Fruit fly (Drosophila melanogaster) whole organism, embryonic: ENCODE measurements around the gene fok.

Experiments used
- ATbp ChIP-seq: fragments of 200-800 bp; sonication (Bioruptor generic); optimal IDR thresholded peaks from 2 replicates; lab custom pipeline; 2017; ENCODE audit warnings: missing biosample characterization, mild to moderate bottlenecking, missing genetic modification characterization, missing genetic modification reagents
- Ada2b ChIP-seq: fragments of 200-800 bp; sonication (Bioruptor generic); IDR thresholded peaks from 2 replicates; pipeline ENCODE4 v1.3.6; 2022; ENCODE audit warnings: missing biosample characterization, missing genetic modification characterization
- Awh ChIP-seq: fragments of 200-800 bp; sonication (Bioruptor generic); IDR thresholded peaks from 2 replicates; pipeline ENCODE4, ENCODE4 v1.3.6; 2022; ENCODE audit warnings: missing biosample characterization, missing genetic modification characterization
- Bdp1 ChIP-seq: fragments of 200-800 bp; sonication (Bioruptor generic); optimal IDR thresholded peaks from 3 replicates; lab custom pipeline; 2016; ENCODE audit warnings: missing biosample characterization, missing genetic modification characterization
- CG10209 ChIP-seq: fragments of 200-800 bp; sonication (Bioruptor generic); optimal IDR thresholded peaks from 3 replicates; lab custom pipeline; 2017; ENCODE audit warnings: missing biosample characterization, mild to moderate bottlenecking, missing genetic modification characterization, missing genetic modification reagents
- CG11398 ChIP-seq: fragments of 200-800 bp; sonication (Bioruptor generic); optimal IDR thresholded peaks from 2 replicates; lab custom pipeline; 2016; ENCODE audit warnings: missing biosample characterization, missing genetic modification characterization
- CG12744 ChIP-seq: fragments of 200-800 bp; sonication (Bioruptor generic); optimal IDR thresholded peaks from 2 replicates; lab custom pipeline; 2016; ENCODE audit warnings: missing biosample characterization, missing genetic modification characterization
- CG1529 ChIP-seq: fragments of 200-800 bp; sonication (Bioruptor generic); optimal IDR thresholded peaks from 3 replicates; lab custom pipeline; 2018; ENCODE audit warnings: missing biosample characterization, missing genetic modification characterization
- CG16779 ChIP-seq: fragments of 200-800 bp; sonication (Bioruptor generic); IDR thresholded peaks from 2 replicates; pipeline ENCODE4 v1.3.6; 2022; ENCODE audit warnings: missing biosample characterization, missing genetic modification characterization
- CG17612 ChIP-seq: fragments of 200-800 bp; sonication (Bioruptor generic); IDR thresholded peaks from 2 replicates; pipeline ENCODE4 v1.3.6; 2022; ENCODE audit warnings: missing biosample characterization, missing genetic modification characterization
- CG2116 ChIP-seq: fragments of 200-800 bp; sonication (Bioruptor generic); optimal IDR thresholded peaks from 3 replicates; lab custom pipeline; 2018; ENCODE audit warnings: missing biosample characterization, mild to moderate bottlenecking, missing genetic modification characterization
- CG32532 ChIP-seq: fragments of 200-800 bp; sonication (Bioruptor generic); IDR thresholded peaks from 2 replicates; pipeline ENCODE4 v1.3.6; 2022; ENCODE audit warnings: missing biosample characterization, missing genetic modification characterization
- CG32772 ChIP-seq: fragments of 200-800 bp; sonication (Bioruptor generic); IDR thresholded peaks from 2 replicates; pipeline ENCODE4 v1.3.6; 2022; ENCODE audit warnings: missing biosample characterization, missing genetic modification characterization
- CG42726 ChIP-seq: fragments of 200-800 bp; sonication (Bioruptor generic); IDR thresholded peaks from 2 replicates; pipeline ENCODE4 v1.3.6; 2022; ENCODE audit warnings: missing biosample characterization, missing genetic modification characterization; ENCODE audit not compliant: partially characterized antibody
- CG4282 ChIP-seq: fragments of 200-800 bp; sonication (Bioruptor generic); optimal IDR thresholded peaks from 2 replicates; lab custom pipeline; 2016; ENCODE audit warnings: missing biosample characterization, missing genetic modification characterization
- CG4730 ChIP-seq: fragments of 200-800 bp; sonication (Bioruptor generic); IDR thresholded peaks from 2 replicates; pipeline ENCODE4 v1.3.6; 2022; ENCODE audit warnings: missing biosample characterization, missing genetic modification characterization
- CG6272 ChIP-seq: fragments of 200-800 bp; sonication (Bioruptor generic); IDR thresholded peaks from 2 replicates; pipeline ENCODE4 v1.3.6; 2022; ENCODE audit warnings: missing biosample characterization, missing genetic modification characterization
- CG6854 ChIP-seq: fragments of 200-800 bp; sonication (Bioruptor generic); optimal IDR thresholded peaks from 3 replicates; lab custom pipeline; 2017; ENCODE audit warnings: missing biosample characterization, mild to moderate bottlenecking, missing genetic modification characterization
- CG7372 ChIP-seq: fragments of 200-800 bp; sonication (Bioruptor generic); IDR thresholded peaks from 2 replicates; pipeline ENCODE4 v1.3.6; 2022; ENCODE audit warnings: missing biosample characterization, missing genetic modification characterization
- CG8281 ChIP-seq: fragments of 200-800 bp; sonication (Bioruptor generic); optimal IDR thresholded peaks from 2 replicates; lab custom pipeline; 2018; ENCODE audit warnings: missing biosample characterization, mild to moderate bottlenecking, missing genetic modification characterization, moderate library complexity
- CG8924 ChIP-seq: fragments of 200-800 bp; optimal IDR thresholded peaks from 3 replicates; lab custom pipeline; 2019; ENCODE audit warnings: missing biosample characterization, mild to moderate bottlenecking, missing genetic modification characterization, moderate library complexity
- CG8944 ChIP-seq: fragments of 200-800 bp; sonication (Bioruptor generic); optimal IDR thresholded peaks from 3 replicates; lab custom pipeline; 2016; ENCODE audit warnings: missing biosample characterization, missing genetic modification characterization
- CG9727 ChIP-seq: fragments of 200-800 bp; sonication (Bioruptor generic); optimal IDR thresholded peaks from 3 replicates; lab custom pipeline; 2017; ENCODE audit warnings: missing biosample characterization, mild to moderate bottlenecking, missing genetic modification characterization
- Dek ChIP-seq: fragments of 200-800 bp; sonication (Bioruptor generic); optimal IDR thresholded peaks from 3 replicates; lab custom pipeline; 2019; ENCODE audit warnings: missing biosample characterization, mild to moderate bottlenecking, missing genetic modification characterization, moderate library complexity
- Dip2 ChIP-seq: fragments of 200-800 bp; sonication (Bioruptor generic); IDR thresholded peaks from 2 replicates; pipeline ENCODE4 v1.3.6; 2022; ENCODE audit warnings: missing biosample characterization, missing genetic modification characterization
- Dp ChIP-seq: fragments of 200-800 bp; sonication (Bioruptor generic); optimal IDR thresholded peaks from 2 replicates; lab custom pipeline; 2018; ENCODE audit warnings: missing biosample characterization, mild to moderate bottlenecking, missing genetic modification characterization, moderate library complexity
- Dref ChIP-seq: fragments of 200-800 bp; sonication (Bioruptor generic); IDR thresholded peaks from 2 replicates; pipeline ENCODE4 v1.3.6; 2022; ENCODE audit warnings: missing biosample characterization, missing genetic modification characterization
- Jarid2 ChIP-seq: fragments of 200-800 bp; sonication (Bioruptor generic); optimal IDR thresholded peaks from 3 replicates; lab custom pipeline; 2017; ENCODE audit warnings: mild to moderate bottlenecking, missing biosample characterization, missing genetic modification reagents, missing genetic modification characterization
- MTF-1 ChIP-seq: fragments of 200-800 bp; sonication (Bioruptor generic); optimal IDR thresholded peaks from 2 replicates; lab custom pipeline; 2018; ENCODE audit warnings: missing biosample characterization, mild to moderate bottlenecking, missing genetic modification characterization, borderline replicate concordance
- Max ChIP-seq: fragments of 200-800 bp; sonication (Bioruptor generic); optimal IDR thresholded peaks from 2 replicates; lab custom pipeline; 2016; ENCODE audit warnings: missing biosample characterization, mild to moderate bottlenecking, missing genetic modification characterization
- Mes4 ChIP-seq: fragments of 200-800 bp; sonication (Bioruptor generic); optimal IDR thresholded peaks from 2 replicates; lab custom pipeline; 2016; ENCODE audit warnings: missing biosample characterization, missing genetic modification characterization
- Mrtf ChIP-seq: fragments of 200-800 bp; sonication (Bioruptor generic); IDR thresholded peaks from 3 replicates; pipeline ENCODE4 v1.3.6; 2022; ENCODE audit warnings: missing biosample characterization, missing genetic modification characterization
- Poxn ChIP-seq: fragments of 200-800 bp; sonication (Bioruptor generic); IDR thresholded peaks from 2 replicates; pipeline ENCODE4 v1.3.6; 2022; ENCODE audit warnings: missing biosample characterization, missing genetic modification characterization
- Rx ChIP-seq: fragments of 200-800 bp; sonication (Bioruptor generic); IDR thresholded peaks from 2 replicates; pipeline ENCODE4 v1.3.6; 2022; ENCODE audit warnings: missing biosample characterization, missing genetic modification characterization
- Spps ChIP-seq: fragments of 200-800 bp; sonication (Bioruptor generic); optimal IDR thresholded peaks from 2 replicates; lab custom pipeline; 2018; ENCODE audit warnings: missing biosample characterization, mild to moderate bottlenecking, missing genetic modification characterization
- Vsx1 ChIP-seq: fragments of 200-800 bp; sonication (Bioruptor generic); optimal IDR thresholded peaks from 2 replicates; lab custom pipeline; 2017; ENCODE audit warnings: missing biosample characterization, mild to moderate bottlenecking, missing genetic modification characterization, missing genetic modification reagents
- abd-A ChIP-seq: fragments of 200-800 bp; sonication (Bioruptor generic); optimal IDR thresholded peaks from 3 replicates; lab custom pipeline; 2019; ENCODE audit warnings: missing biosample characterization, mild to moderate bottlenecking, missing genetic modification characterization, moderate library complexity
- bab2 ChIP-seq: fragments of 200-800 bp; sonication (Bioruptor generic); optimal IDR thresholded peaks from 2 replicates; lab custom pipeline; 2016; ENCODE audit warnings: missing biosample characterization, missing genetic modification characterization
- dysf ChIP-seq: fragments of 200-800 bp; sonication (Bioruptor generic); IDR thresholded peaks from 3 replicates; pipeline ENCODE4 v1.3.6; 2022; ENCODE audit warnings: missing biosample characterization, missing genetic modification characterization
- gt ChIP-seq: fragments of 200-800 bp; sonication (Bioruptor generic); IDR thresholded peaks from 2 replicates; pipeline ENCODE4 v1.3.6; 2022; ENCODE audit warnings: missing biosample characterization, missing genetic modification characterization
- nmo ChIP-seq: fragments of 200-800 bp; sonication (Bioruptor generic); optimal IDR thresholded peaks from 2 replicates; lab custom pipeline; 2018; ENCODE audit warnings: missing biosample characterization, mild to moderate bottlenecking, missing genetic modification characterization, moderate library complexity
- org-1 ChIP-seq: fragments of 200-800 bp; sonication (Bioruptor generic); optimal IDR thresholded peaks from 2 replicates; lab custom pipeline; 2017; ENCODE audit warnings: missing biosample characterization, missing genetic modification characterization
- pho ChIP-seq: fragments of 200-800 bp; sonication (Bioruptor generic); optimal IDR thresholded peaks from 2 replicates; lab custom pipeline; 2016; ENCODE audit warnings: missing biosample characterization, missing genetic modification characterization
- pros ChIP-seq: fragments of 200-800 bp; sonication (Bioruptor generic); optimal IDR thresholded peaks from 3 replicates; lab custom pipeline; 2019; ENCODE audit warnings: missing biosample characterization, mild to moderate bottlenecking, missing genetic modification characterization, moderate library complexity
- row ChIP-seq: fragments of 200-800 bp; sonication (Bioruptor generic); IDR thresholded peaks from 3 replicates; pipeline ENCODE4 v1.3.6; 2022; ENCODE audit warnings: missing biosample characterization, missing genetic modification characterization
- sc ChIP-seq, 3 experiments: fragments of >200 bp in 2 of 3; fragments of 200-800 bp in 1 of 3; sonication (Bioruptor generic) in 1 of 3; optimal IDR thresholded peaks; 2 replicates in 2 of 3; 3 replicates in 1 of 3; lab custom pipeline; 2017; ENCODE audit warnings: mild to moderate bottlenecking in 1 of 3, missing biosample characterization in 1 of 3, missing genetic modification characterization in 1 of 3, missing genetic modification reagents in 1 of 3
- sens-2 ChIP-seq: fragments of 200-800 bp; sonication (Bioruptor generic); IDR thresholded peaks from 2 replicates; pipeline ENCODE4 v1.3.6; 2022; ENCODE audit warnings: missing biosample characterization, missing genetic modification characterization
- sim ChIP-seq: fragments of 200-800 bp; sonication (Bioruptor generic); IDR thresholded peaks from 2 replicates; pipeline ENCODE4 v1.3.6; 2022; ENCODE audit warnings: missing biosample characterization, missing genetic modification characterization
- stwl ChIP-seq: fragments of 200-800 bp; sonication (Bioruptor generic); optimal IDR thresholded peaks from 3 replicates; lab custom pipeline; 2018; ENCODE audit warnings: missing biosample characterization, mild to moderate bottlenecking, missing genetic modification characterization, moderate library complexity
- ttk ChIP-seq: fragments of 200-800 bp; sonication (Bioruptor generic); IDR thresholded peaks from 2 replicates; pipeline ENCODE4 v2.1.2; 2022; ENCODE audit warnings: missing biosample characterization, missing genetic modification characterization
- tup ChIP-seq: fragments of 200-800 bp; sonication (Bioruptor generic); optimal IDR thresholded peaks from 2 replicates; lab custom pipeline; 2016; ENCODE audit warnings: missing biosample characterization, mild to moderate bottlenecking, missing genetic modification characterization, moderate library complexity

fok gene

DNA sequence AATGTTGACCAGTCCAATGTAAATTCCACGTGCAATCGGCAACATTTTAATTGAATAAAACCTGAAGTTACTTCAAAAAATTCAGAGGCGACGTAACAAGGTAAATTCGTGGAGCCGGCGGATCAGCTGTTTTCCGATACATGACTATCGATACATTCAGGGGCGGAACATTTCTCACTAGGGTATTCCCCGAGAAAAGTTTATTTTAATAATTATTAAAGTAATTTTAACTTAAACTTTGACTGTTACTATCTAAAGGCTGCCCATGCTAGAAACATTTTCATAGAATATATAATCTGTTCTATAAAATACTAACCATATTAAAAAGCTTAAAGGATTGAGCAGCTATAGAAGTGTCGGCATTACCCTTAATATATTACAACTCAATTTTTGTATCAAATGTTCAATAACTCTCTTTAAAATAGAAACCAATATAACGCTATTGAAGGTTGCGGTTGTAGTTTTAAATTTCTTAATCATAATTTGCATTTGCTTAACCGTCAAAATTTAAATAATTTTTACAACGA lies 12.3 kb upstream of the fok start, which contains the start of the genes mRpS18B and Kua (continued):
- peak; percentile 1 for TF ChIP-seq Bdp1
- TF ChIP-seq CG7372 (GFP tag; lab: Robert Waterston, UW): 0 out of 2 replicates have a peak, but pooled peaks have one; percentile 32
- TF ChIP-seq Spps (tag; lab: Kevin White, UChicago): no peak
- no peak for TF ChIP-seq MTF-1 (GFP tag; lab: Kevin White, UChicago)
- TF ChIP-seq CG9727: peak; percentile 18
- no peak for TF ChIP-seq Dip2 (GFP tag; lab: Robert Waterston, UW)
- 0 out of 2 replicates have a peak, but pooled peaks have one; percentile 43 for TF ChIP-seq CG42726 (GFP tag; lab: Robert Waterston, UW)
- no peak for TF ChIP-seq pho (GFP tag; lab: Kevin White, UChicago)
- TF ChIP-seq CG10209 (GFP tag; lab: Kevin White, UChicago): peak; percentile 12
- TF ChIP-seq tup (GFP tag; lab: Kevin White, UChicago): no peak
- peak; percentile 63 for TF ChIP-seq CG32532 (GFP tag; lab: Robert Waterston, UW)
- no peak for TF ChIP-seq stwl
- no peak for TF ChIP-seq Max (GFP tag; lab: Kevin White, UChicago)
- peak; percentile 76 for TF ChIP-seq Dref (GFP tag; lab: Robert Waterston, UW)
- TF ChIP-seq Dp: peak; percentile 2
- no peak for TF ChIP-seq CG17612 (GFP tag; lab: Robert Waterston, UW)
- no peak for TF ChIP-seq Vsx1 (GFP tag; lab: Kevin White, UChicago)
- TF ChIP-seq CG8281 (tag; lab: Kevin White, UChicago): no peak
- TF ChIP-seq CG2116 (GFP tag; lab: Kevin White, UChicago): peak; percentile 48
- no peak for TF ChIP-seq abd-A (tag; lab: Kevin White, UChicago)
- TF ChIP-seq dysf (GFP tag; lab: Robert Waterston, UW): peak; percentile 57; the same call in 2 of the 3 replicates
- 0 out of 2 replicates have a peak, but pooled peaks have one; percentile 35 for TF ChIP-seq ttk (GFP tag; lab: Robert Waterston, UW)
- no peak for TF ChIP-seq CG8944
- TF ChIP-seq Dek (tag; lab: Kevin White, UChicago): peak; percentile 35
- no peak for TF ChIP-seq Rx (GFP tag; lab: Robert Waterston, UW)
- TF ChIP-seq ATbp: no peak
- TF ChIP-seq sens-2 (GFP tag; lab: Robert Waterston, UW): 0 out of 2 replicates have a peak, but pooled peaks have one; percentile 31
- TF ChIP-seq Jarid2: no peak
- TF ChIP-seq CG1529 (GFP tag; lab: Kevin White, UChicago): no peak
- TF ChIP-seq sc (optimal IDR thresholded peaks at IDR 0.05; lab: Kevin White, UChicago): no peak
- no peak for TF ChIP-seq sc (GFP tag; optimal IDR thresholded peaks at IDR 0.05; lab: Kevin White, UChicago)
- no peak for TF ChIP-seq Mes4 (GFP tag; lab: Kevin White, UChicago)
- no peak for TF ChIP-seq CG16779
- TF ChIP-seq CG11398 (GFP tag; lab: Kevin White, UChicago): no peak
- no peak for TF ChIP-seq CG32772 (GFP tag; lab: Robert Waterston, UW)
- TF ChIP-seq CG4282: no peak
- peak; percentile 60 for TF ChIP-seq Ada2b (GFP tag; lab: Robert Waterston, UW)
- no peak for TF ChIP-seq pros (GFP tag; lab: Kevin White, UChicago)
- no peak for TF ChIP-seq CG4730 (GFP tag; lab: Robert Waterston, UW)
- TF ChIP-seq CG12744 (GFP tag; lab: Kevin White, UChicago): no peak
- TF ChIP-seq nmo: peak; percentile 65
- no peak for TF ChIP-seq Mrtf (GFP tag; lab: Robert Waterston, UW)
- TF ChIP-seq org-1 (GFP tag; lab: Kevin White, UChicago): no peak
- peak; percentile 86 for TF ChIP-seq row
- TF ChIP-seq CG6272 (GFP tag; lab: Robert Waterston, UW): peak; percentile 43; the same call in 1 of the 2 replicates
- no peak for TF ChIP-seq bab2
- TF ChIP-seq Poxn (GFP tag; lab: Robert Waterston, UW): no peak
- TF ChIP-seq CG8924 (tag; lab: Kevin White, UChicago): peak; percentile 53
- TF ChIP-seq gt (GFP tag; lab: Robert Waterston, UW): no peak
- no peak for TF ChIP-seq CG6854 (GFP tag; lab: Kevin White, UChicago)
- TF ChIP-seq Awh (GFP tag; lab: Robert Waterston, UW): no peak
- TF ChIP-seq sim (GFP tag; lab: Robert Waterston, UW): no peak
